Fruit fly (Drosophila melanogaster): Measurements from ENCODE around the gene ninaB.

ninaB gene

dm6 chr3R:13700192-13700591 lies at the start of gene ninaB:
TSS of gene ninaB (plus strand) at chr3R:13700565.
- TF ChIP-seq CTCF (optimal IDR thresholded peaks at IDR 0.05) (no peak), CG8478 (optimal IDR thresholded peaks at IDR 0.05) (no peak)

dm6 chr3R:13656294-13656693 lies 44.1 kb upstream of the ninaB start, which contains the start of gene Rbp4:
TSS of gene Rbp4 (minus strand) at chr3R:13656394.
- no peak for TF ChIP-seq CTCF (optimal IDR thresholded peaks at IDR 0.05)
- no peak for TF ChIP-seq CG8478 (optimal IDR thresholded peaks at IDR 0.05)

dm6 chr3R:13659865-13660738 lies 40.3 kb upstream of the ninaB start, which contains the start of gene Hrb87F:
TSS of gene Hrb87F (minus strand) at chr3R:13660531.
- TF ChIP-seq CG8478 (optimal IDR thresholded peaks at IDR 0.05): no peak
- TF ChIP-seq CTCF (optimal IDR thresholded peaks at IDR 0.05): no peak

DNA sequence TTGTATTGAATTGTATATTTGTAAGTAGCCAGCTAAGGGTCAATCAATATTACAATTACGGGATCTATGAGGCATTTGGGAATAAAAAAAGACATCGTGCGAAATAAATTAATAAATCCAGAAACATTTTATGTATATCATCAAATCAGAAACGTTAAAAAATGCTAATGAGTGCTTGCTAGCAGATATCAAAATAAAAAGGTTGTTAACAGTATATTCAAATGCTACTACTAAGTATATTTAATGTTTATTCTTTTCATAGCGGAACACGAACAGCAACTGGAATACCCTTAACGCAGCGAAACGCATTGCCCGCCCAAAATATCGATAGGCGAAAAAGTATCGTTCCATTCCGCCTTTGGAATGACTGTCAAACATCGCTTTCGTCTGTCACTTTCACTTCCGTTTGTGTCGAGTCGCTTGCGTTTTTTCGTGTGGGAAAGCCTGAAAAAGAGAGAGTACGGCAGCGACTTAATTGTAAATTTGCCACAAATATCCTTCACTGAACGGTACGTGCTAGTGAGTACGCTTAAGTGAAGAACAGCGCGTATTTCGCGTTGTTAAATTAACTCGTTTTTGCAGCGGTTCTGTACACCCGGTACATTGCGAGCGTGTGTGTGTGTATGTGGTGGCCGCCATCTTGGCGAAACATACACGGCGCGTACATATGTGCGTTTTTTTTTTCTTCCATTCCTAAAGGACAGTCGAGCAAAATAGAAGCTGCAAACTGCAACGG lies 39.3 kb upstream of the ninaB start, which contains the start of gene B52:
Gene B52, plus strand, starts transcription at position 388 of the 736 bp plus-strand sequence.
- peak in 1 of 2 experiments; percentile 11 for TF ChIP-seq CTCF (optimal IDR thresholded peaks at IDR 0.05)
- no peak for TF ChIP-seq CG8478 (optimal IDR thresholded peaks at IDR 0.05)

DNA sequence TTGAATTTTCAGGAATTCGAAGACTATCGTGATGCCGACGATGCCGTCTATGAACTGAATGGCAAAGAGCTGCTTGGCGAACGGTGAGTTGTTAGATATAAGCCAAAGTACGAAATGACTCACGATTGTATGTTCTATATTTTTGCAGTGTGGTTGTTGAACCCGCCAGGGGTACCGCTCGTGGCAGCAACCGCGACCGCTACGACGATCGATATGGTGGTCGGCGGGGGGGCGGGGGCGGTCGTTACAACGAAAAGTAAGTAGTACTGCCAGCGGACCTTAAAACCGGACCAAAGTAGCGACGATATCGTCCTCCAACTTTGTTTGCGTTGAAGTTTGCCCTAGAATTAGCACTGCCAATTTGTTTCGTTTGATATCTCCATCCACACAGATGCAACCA lies 38.2 kb upstream of the ninaB start:
- TF ChIP-seq CG8478 (optimal IDR thresholded peaks at IDR 0.05): no peak
- TF ChIP-seq CTCF (optimal IDR thresholded peaks at IDR 0.05): no peak

- no peak for TF ChIP-seq CG8478 (optimal IDR thresholded peaks at IDR 0.05)
- no peak for TF ChIP-seq CTCF (optimal IDR thresholded peaks at IDR 0.05)
Measured at dm6 chr3R:13665992-13666391, 34.4 kb upstream of the ninaB start.

- TF ChIP-seq CG8478 (optimal IDR thresholded peaks at IDR 0.05) (no peak), CTCF (optimal IDR thresholded peaks at IDR 0.05) (no peak)
Measured at dm6 chr3R:13672898-13673297, 27.5 kb upstream of the ninaB start.

DNA sequence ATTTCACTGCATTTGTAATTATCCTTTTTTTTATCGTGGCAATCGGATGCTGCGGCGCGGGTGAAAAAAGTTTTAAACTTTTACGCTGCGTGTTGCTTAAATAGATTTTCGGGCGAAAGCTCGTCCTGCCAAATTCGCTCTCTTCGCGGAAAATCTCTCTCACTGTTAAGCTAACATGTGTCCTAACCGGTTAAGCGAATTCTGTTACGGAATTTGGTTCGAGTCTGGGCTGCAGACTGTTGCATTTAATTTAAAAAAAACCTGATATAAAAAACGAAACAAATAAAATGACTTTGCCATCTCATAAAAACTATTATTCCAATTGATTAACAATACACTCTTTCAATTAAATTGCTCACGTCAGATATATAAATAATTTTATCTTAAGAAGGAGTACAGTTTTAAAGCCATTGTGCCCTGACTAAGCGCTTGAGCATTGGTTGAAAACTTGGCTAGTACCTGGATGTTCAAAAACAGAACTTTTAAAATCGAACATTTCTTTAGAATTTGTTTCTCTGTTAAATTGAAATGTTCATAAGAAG lies 25.8 kb upstream of the ninaB start, which contains the start of gene Task6:
Gene Task6, minus strand, starts transcription at position 51 of the 542 bp plus-strand sequence.
- no peak for TF ChIP-seq CG8478 (optimal IDR thresholded peaks at IDR 0.05)
- TF ChIP-seq CTCF (optimal IDR thresholded peaks at IDR 0.05): peak in 1 of 2 experiments; percentile 42

- no peak for TF ChIP-seq CG8478 (optimal IDR thresholded peaks at IDR 0.05)
- peak; percentile 17 to 31 for TF ChIP-seq CTCF (optimal IDR thresholded peaks at IDR 0.05)
Measured at dm6 chr3R:13676137-13677086, 24.0 kb upstream of the ninaB start, which contains the start of the genes Lkb1 and CG9588. TSS of gene Lkb1 (plus strand) at chr3R:13676549. TSS of gene CG9588 (minus strand) at chr3R:13676681.

- TF ChIP-seq CG8478 (optimal IDR thresholded peaks at IDR 0.05): no peak
- TF ChIP-seq CTCF (optimal IDR thresholded peaks at IDR 0.05): no peak
Measured at dm6 chr3R:13682994-13683623, 17.3 kb upstream of the ninaB start.

- TF ChIP-seq CTCF (optimal IDR thresholded peaks at IDR 0.05): peak in 1 of 2 experiments; percentile 10
- no peak for TF ChIP-seq CG8478 (optimal IDR thresholded peaks at IDR 0.05)
Measured at dm6 chr3R:13683624-13684568, 16.5 kb upstream of the ninaB start, which contains the start of gene flfl. TSS of gene flfl (plus strand) at chr3R:13683921.

All from S2 (cell line).